Worm (Caenorhabditis elegans) whole organism, L4 larva: ENCODE measurements around the gene T19B10.2.

Experiments used
- F10B5.3 ChIP-seq: sonication (generic microtip); optimal IDR thresholded peaks from 2 replicates; lab custom pipeline; 2016; ENCODE audit warnings: mild to moderate bottlenecking, missing genetic modification characterization, missing compliant biosample characterization
- F26F4.8 ChIP-seq: fragments of 200-800 bp; sonication (Bioruptor generic); conservative IDR thresholded peaks from 2 replicates; pipeline ENCODE4 v1.3.6; 2022; ENCODE audit warnings: missing genetic modification characterization, missing compliant biosample characterization
- R02D3.7 ChIP-seq: fragments of 150-350 bp; sonication (generic microtip); optimal IDR thresholded peaks from 3 replicates; lab custom pipeline; 2014; ENCODE audit warnings: missing biosample characterization, missing genetic modification characterization
- T26A8.4 ChIP-seq: fragments of 200-800 bp; sonication (Bioruptor generic); IDR thresholded peaks from 2 replicates; pipeline ENCODE4 v1.3.6; 2022; ENCODE audit warnings: missing genetic modification characterization, missing compliant biosample characterization
- Y105C5A.15 ChIP-seq: fragments of 200-800 bp; sonication (Bioruptor generic); IDR thresholded peaks from 2 replicates; pipeline ENCODE4 v1.3.6; 2022; ENCODE audit warnings: missing genetic modification characterization, missing compliant biosample characterization
- Y5F2A.4 ChIP-seq: fragments of 200-800 bp; sonication (Bioruptor generic); optimal IDR thresholded peaks from 2 replicates; lab custom pipeline; 2018; ENCODE audit warnings: mild to moderate bottlenecking, missing genetic modification characterization, missing compliant biosample characterization
- aha-1 ChIP-seq: fragments of 150-350 bp; peaks from one replicate; lab custom pipeline; 2014; ENCODE audit warnings: missing biosample characterization, missing genetic modification characterization
- ama-1 ChIP-seq: fragments of 150-350 bp; optimal IDR thresholded peaks from 2 replicates; lab custom pipeline; 2014; ENCODE audit warnings: inconsistent platforms, mixed read lengths
- attf-4 ChIP-seq: sonication (generic microtip); optimal IDR thresholded peaks from 3 replicates; lab custom pipeline; 2017; ENCODE audit warnings: missing biosample characterization, missing genetic modification characterization
- ceh-28 ChIP-seq: fragments of 150-350 bp; optimal IDR thresholded peaks from 2 replicates; lab custom pipeline; 2014; ENCODE audit warnings: missing biosample characterization, missing genetic modification reagents, missing genetic modification characterization
- ceh-44 ChIP-seq: fragments of 200-800 bp; sonication (Bioruptor generic); IDR thresholded peaks from 2 replicates; pipeline ENCODE4 v1.3.6; 2022; ENCODE audit warnings: missing genetic modification reagents, missing genetic modification characterization, missing compliant biosample characterization
- cey-2 ChIP-seq: sonication (generic microtip); optimal IDR thresholded peaks from 3 replicates; lab custom pipeline; 2017; ENCODE audit warnings: missing genetic modification characterization, mild to moderate bottlenecking, missing compliant biosample characterization, antibody characterized with exemption, borderline replicate concordance; ENCODE audit not compliant: insufficient read depth
- daf-12 ChIP-seq: fragments of 150-350 bp; optimal IDR thresholded peaks from 2 replicates; lab custom pipeline; 2014; ENCODE audit warnings: missing biosample characterization, missing genetic modification reagents, missing genetic modification characterization
- daf-16 ChIP-seq, 3 experiments: sonication (generic microtip); optimal IDR thresholded peaks; 2 replicates each; lab custom pipeline; 2016 to 2017; ENCODE audit warnings: missing genetic modification characterization in 3 of 3, missing genetic modification reagents in 3 of 3, mild to moderate bottlenecking in 2 of 3, missing compliant biosample characterization in 2 of 3, missing biosample characterization in 1 of 3, moderate library complexity in 1 of 3
- dmd-6 ChIP-seq: fragments of 200-800 bp; sonication (Bioruptor generic); IDR thresholded peaks from 2 replicates; pipeline ENCODE4 v1.3.6; 2022; ENCODE audit warnings: missing genetic modification reagents, missing genetic modification characterization, missing compliant biosample characterization
- dve-1 ChIP-seq: sonication (generic microtip); optimal IDR thresholded peaks from 2 replicates; lab custom pipeline; 2017; ENCODE audit warnings: antibody characterized with exemption, mild to moderate bottlenecking, missing genetic modification characterization, missing compliant biosample characterization; ENCODE audit not compliant: insufficient read depth
- egl-27 ChIP-seq: sonication (generic microtip); optimal IDR thresholded peaks from 3 replicates; lab custom pipeline; 2017; ENCODE audit warnings: missing biosample characterization, missing genetic modification reagents, missing genetic modification characterization
- egl-43 ChIP-seq: fragments of 200-800 bp; sonication (Bioruptor generic); IDR thresholded peaks from 2 replicates; pipeline ENCODE4 v1.3.6; 2022; ENCODE audit warnings: missing genetic modification reagents, missing genetic modification characterization, missing compliant biosample characterization
- fos-1 ChIP-seq: fragments of 150-350 bp; optimal IDR thresholded peaks from 2 replicates; lab custom pipeline; 2014; ENCODE audit warnings: missing biosample characterization, missing genetic modification characterization
- hif-1 ChIP-seq, 2 experiments: sonication (generic microtip); optimal IDR thresholded peaks; 2 replicates each; lab custom pipeline; 2016 to 2017; ENCODE audit warnings: missing compliant biosample characterization in 2 of 2, missing genetic modification characterization in 2 of 2, missing genetic modification reagents in 2 of 2, missing genotype in 2 of 2, mild to moderate bottlenecking in 1 of 2
- hlh-11 ChIP-seq: fragments of 200-800 bp; sonication (Bioruptor generic); optimal IDR thresholded peaks from 2 replicates; lab custom pipeline; 2018; ENCODE audit warnings: mild to moderate bottlenecking, missing genetic modification characterization, missing compliant biosample characterization
- hlh-30 ChIP-seq: sonication (generic microtip); optimal IDR thresholded peaks from 2 replicates; lab custom pipeline; 2017; ENCODE audit warnings: antibody characterized with exemption, mild to moderate bottlenecking, missing genetic modification characterization, missing compliant biosample characterization; ENCODE audit not compliant: insufficient read depth
- lim-7 ChIP-seq: fragments of 200-800 bp; sonication (Bioruptor generic); IDR thresholded peaks from 2 replicates; pipeline ENCODE4 v1.3.6; 2022; ENCODE audit warnings: missing genetic modification characterization, missing compliant biosample characterization
- lin-29 ChIP-seq: fragments of 200-800 bp; sonication (Bioruptor generic); IDR thresholded peaks from 2 replicates; pipeline ENCODE4 v1.3.6; 2022; ENCODE audit warnings: missing genetic modification reagents, missing genetic modification characterization, missing compliant biosample characterization
- lin-38 ChIP-seq: fragments of 200-800 bp; sonication (Bioruptor generic); IDR thresholded peaks from 2 replicates; pipeline ENCODE4 v1.3.6; 2022; ENCODE audit warnings: missing genetic modification reagents, missing genetic modification characterization, missing compliant biosample characterization
- madf-5 ChIP-seq, 2 experiments: fragments of 200-800 bp; sonication (Bioruptor generic); IDR thresholded peaks; 2 replicates each; pipeline ENCODE4 v1.3.6; 2022; ENCODE audit warnings: missing compliant biosample characterization in 2 of 2, missing genetic modification characterization in 2 of 2
- madf-9 ChIP-seq: fragments of 200-800 bp; sonication (Bioruptor generic); conservative IDR thresholded peaks from 2 replicates; pipeline ENCODE4 v1.3.6; 2022; ENCODE audit warnings: missing genetic modification reagents, missing genetic modification characterization, missing compliant biosample characterization
- mdl-1 ChIP-seq, 2 experiments: fragments of 150-350 bp in 1 of 2; sonication (generic microtip) in 1 of 2; optimal IDR thresholded peaks; 2 replicates each; lab custom pipeline; 2014 to 2017; ENCODE audit warnings: missing biosample characterization in 2 of 2, missing genetic modification characterization in 2 of 2
- mxl-3 ChIP-seq: fragments of 200-800 bp; sonication (Bioruptor generic); optimal IDR thresholded peaks from 2 replicates; lab custom pipeline; 2018; ENCODE audit warnings: mild to moderate bottlenecking, missing genetic modification characterization, missing compliant biosample characterization
- nhr-10 ChIP-seq: fragments of 150-350 bp; optimal IDR thresholded peaks from 2 replicates; lab custom pipeline; 2014; ENCODE audit warnings: missing biosample characterization, missing genetic modification characterization
- nhr-102 ChIP-seq: sonication (generic microtip); optimal IDR thresholded peaks from 2 replicates; lab custom pipeline; 2016; ENCODE audit warnings: mild to moderate bottlenecking, missing genetic modification characterization, moderate library complexity, missing compliant biosample characterization
- nhr-237 ChIP-seq: sonication (generic microtip); optimal IDR thresholded peaks from 2 replicates; lab custom pipeline; 2017; ENCODE audit warnings: missing biosample characterization, missing genetic modification characterization
- nhr-25 ChIP-seq: sonication (generic microtip); optimal IDR thresholded peaks from 2 replicates; lab custom pipeline; 2017; ENCODE audit warnings: missing genetic modification characterization, mild to moderate bottlenecking, missing compliant biosample characterization, antibody characterized with exemption, moderate library complexity, borderline replicate concordance; ENCODE audit not compliant: insufficient read depth
- nhr-28 ChIP-seq: fragments of 150-350 bp; optimal IDR thresholded peaks from 2 replicates; lab custom pipeline; 2014; ENCODE audit warnings: missing biosample characterization, missing genetic modification characterization
- nhr-6 ChIP-seq: fragments of 150-350 bp; optimal IDR thresholded peaks from 2 replicates; lab custom pipeline; 2014; ENCODE audit warnings: missing biosample characterization, missing genetic modification characterization
- nhr-76 ChIP-seq: fragments of 150-350 bp; optimal IDR thresholded peaks from 2 replicates; lab custom pipeline; 2014; ENCODE audit warnings: missing biosample characterization, missing genetic modification characterization
- nhr-77 ChIP-seq: fragments of 150-350 bp; optimal IDR thresholded peaks from 2 replicates; lab custom pipeline; 2014; ENCODE audit warnings: missing biosample characterization, missing genetic modification characterization
- php-3 ChIP-seq: fragments of 200-800 bp; sonication (Bioruptor generic); IDR thresholded peaks from 2 replicates; pipeline ENCODE4 v1.3.6; 2022; ENCODE audit warnings: missing genetic modification reagents, missing genetic modification characterization, missing compliant biosample characterization
- sdz-12 ChIP-seq: fragments of 200-800 bp; sonication (Bioruptor generic); optimal IDR thresholded peaks from 2 replicates; lab custom pipeline; 2018; ENCODE audit warnings: mild to moderate bottlenecking, missing genetic modification characterization, missing compliant biosample characterization
- set-16 ChIP-seq: fragments of 200-800 bp; sonication (Bioruptor generic); IDR thresholded peaks from 2 replicates; pipeline ENCODE4 v1.3.6; 2022; ENCODE audit warnings: missing genetic modification reagents, missing genetic modification characterization, missing compliant biosample characterization
- spr-3 ChIP-seq: fragments of 200-800 bp; sonication (Bioruptor generic); optimal IDR thresholded peaks from 2 replicates; lab custom pipeline; 2018; ENCODE audit warnings: mild to moderate bottlenecking, missing genetic modification characterization, missing compliant biosample characterization
- unc-62 ChIP-seq, 3 experiments: fragments of 150-350 bp in 1 of 3; sonication (generic microtip); optimal IDR thresholded peaks in 2 of 3; peaks in 1 of 3; 1 replicate in 1 of 3; 2 replicates in 2 of 3; lab custom pipeline; 2014 to 2017; ENCODE audit warnings: missing biosample characterization in 3 of 3, missing genetic modification characterization in 3 of 3, missing genetic modification reagents in 3 of 3, missing genotype in 1 of 3
- zag-1 ChIP-seq: fragments of 150-350 bp; optimal IDR thresholded peaks from 2 replicates; lab custom pipeline; 2014; ENCODE audit warnings: missing biosample characterization, missing genetic modification characterization
- zip-11 ChIP-seq: fragments of 200-800 bp; sonication (Bioruptor generic); IDR thresholded peaks from 2 replicates; pipeline ENCODE4 v1.3.6; 2022; ENCODE audit warnings: missing genetic modification characterization, missing compliant biosample characterization
- zip-2 ChIP-seq: fragments of 150-350 bp; optimal IDR thresholded peaks from 2 replicates; lab custom pipeline; 2014; ENCODE audit warnings: missing biosample characterization, missing genetic modification characterization

T19B10.2 gene

ce11 chrV:11217394-11217793, 3.7 kb upstream of the T19B10.2 start, which contains the start of gene cyp-29A2:
TSS of gene cyp-29A2 (plus strand) at chrV:11217583.
- peak in 1 of 2 experiments; percentile 49 for TF ChIP-seq mdl-1 (tag; optimal IDR thresholded peaks at IDR 0.05; lab: Kevin White, UChicago)
- no peak for TF ChIP-seq ceh-28 (tag; lab: Kevin White, UChicago)
- TF ChIP-seq Y5F2A.4: no peak
- no peak for TF ChIP-seq nhr-10 (tag; lab: Kevin White, UChicago)
- TF ChIP-seq daf-12 (tag; lab: Kevin White, UChicago): no peak
- TF ChIP-seq ceh-44 (GFP tag; lab: Robert Waterston, UW): no peak
- TF ChIP-seq aha-1 (tag; lab: Kevin White, UChicago): peak; percentile 32
- TF ChIP-seq F10B5.3 (tag; lab: Kevin White, UChicago): no peak
- TF ChIP-seq egl-27 (tag; lab: Kevin White, UChicago): no peak
- no peak for TF ChIP-seq madf-9
- no peak for TF ChIP-seq nhr-237 (tag; lab: Kevin White, UChicago)
- TF ChIP-seq unc-62 (GFP tag; optimal IDR thresholded peaks at IDR 0.05 in 1 of 2; lab: Kevin White, UChicago): peak in 1 of 2 experiments; percentile 58
- no peak for TF ChIP-seq unc-62 (tag; optimal IDR thresholded peaks at IDR 0.05; lab: Kevin White, UChicago)
- TF ChIP-seq T26A8.4 (GFP tag; lab: Robert Waterston, UW): no peak
- TF ChIP-seq php-3: 0 out of 2 replicates have a peak, but pooled peaks have one; percentile 43
- TF ChIP-seq nhr-28 (tag; lab: Kevin White, UChicago): peak; percentile 99
- TF ChIP-seq Y105C5A.15: no peak
- TF ChIP-seq daf-16 (GFP tag; optimal IDR thresholded peaks at IDR 0.05; lab: Kevin White, UChicago): no peak
- TF ChIP-seq daf-16 (tag; optimal IDR thresholded peaks at IDR 0.05; lab: Kevin White, UChicago): peak; percentile 69
- TF ChIP-seq nhr-102 (tag; lab: Kevin White, UChicago): no peak
- no peak for TF ChIP-seq spr-3 (GFP tag; lab: Kevin White, UChicago)
- no peak for TF ChIP-seq mxl-3 (GFP tag; lab: Kevin White, UChicago)
- TF ChIP-seq nhr-6: peak; percentile 7
- no peak for TF ChIP-seq cey-2 (tag; lab: Kevin White, UChicago)
- TF ChIP-seq set-16 (GFP tag; lab: Robert Waterston, UW): no peak
- TF ChIP-seq nhr-77: peak; percentile 92
- no peak for TF ChIP-seq zip-2 (tag; lab: Kevin White, UChicago)
- TF ChIP-seq hlh-11: peak; percentile 57
- no peak for TF ChIP-seq zag-1 (tag; lab: Kevin White, UChicago)
- no peak for TF ChIP-seq R02D3.7
- TF ChIP-seq dve-1: peak; percentile 15
- TF ChIP-seq nhr-76: no peak
- peak; percentile 52 for TF ChIP-seq hlh-30 (tag; lab: Kevin White, UChicago)
- TF ChIP-seq dmd-6 (GFP tag; lab: Robert Waterston, UW): peak; percentile 41

DNA sequence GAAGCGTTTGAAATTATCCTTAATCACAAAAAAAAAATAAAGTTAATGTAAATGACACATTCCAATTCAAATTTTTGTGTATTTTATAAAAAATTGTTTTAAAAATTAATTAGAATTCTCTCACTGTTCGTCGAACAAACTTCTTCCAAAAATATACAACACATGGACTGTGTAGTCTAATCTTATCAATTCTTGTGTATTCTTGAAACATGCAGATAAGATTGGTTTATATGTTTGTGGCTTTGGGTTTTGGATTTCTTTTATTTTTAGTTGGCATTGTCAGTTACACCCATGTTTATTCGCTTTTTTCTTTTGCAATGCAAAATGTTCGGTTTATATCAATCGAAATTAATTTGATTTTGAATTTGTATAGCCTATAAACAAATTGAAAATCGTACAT, 687 bp upstream of the T19B10.2 start:
- no peak for TF ChIP-seq daf-16 (GFP tag; optimal IDR thresholded peaks at IDR 0.05; lab: Kevin White, UChicago)
- no peak for TF ChIP-seq daf-16 (tag; optimal IDR thresholded peaks at IDR 0.05; lab: Kevin White, UChicago)
- TF ChIP-seq nhr-28 (tag; lab: Kevin White, UChicago): peak; percentile 54

DNA sequence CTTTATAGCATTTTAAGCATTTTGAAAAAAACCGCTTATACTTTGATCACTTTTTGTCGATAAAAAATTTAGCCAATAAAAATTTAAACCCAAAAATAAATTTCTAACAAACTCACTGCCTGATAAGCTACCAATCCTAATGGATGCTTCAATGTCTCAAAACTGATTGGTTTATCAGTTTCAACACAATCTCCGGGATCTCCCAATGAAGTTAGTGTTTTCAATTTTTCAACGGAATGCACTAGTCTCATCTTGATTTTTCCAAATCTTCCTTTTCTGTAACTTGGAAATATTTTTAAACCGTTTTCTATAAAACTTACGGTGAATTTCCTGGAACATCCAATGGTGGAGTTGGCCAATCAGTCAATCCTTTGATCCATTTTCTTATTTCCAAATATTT, 2.6 kb downstream of the T19B10.2 start:
- no peak for TF ChIP-seq fos-1 (tag; lab: Kevin White, UChicago)
- TF ChIP-seq lin-29 (GFP tag; lab: Robert Waterston, UW): no peak
- TF ChIP-seq unc-62 (GFP tag; optimal IDR thresholded peaks at IDR 0.05 in 1 of 2; lab: Kevin White, UChicago): peak in 1 of 2 experiments; percentile 91
- no peak for TF ChIP-seq unc-62 (tag; optimal IDR thresholded peaks at IDR 0.05; lab: Kevin White, UChicago)

ce11 chrV:11225981-11226380, 4.9 kb downstream of the T19B10.2 start, which contains the start of gene bgal-1:
TSS of gene bgal-1 (minus strand) at chrV:11226018.
- TF ChIP-seq nhr-6 (no peak), F26F4.8 (GFP tag; lab: Robert Waterston, UW) (no peak), nhr-10 (tag; lab: Kevin White, UChicago) (no peak), zip-11 (GFP tag; lab: Robert Waterston, UW) (no peak), nhr-25 (tag; lab: Kevin White, UChicago) (no peak), sdz-12 (no peak), php-3 (no peak), ama-1 (peak; percentile 92), hif-1 (tag; optimal IDR thresholded peaks at IDR 0.05; lab: Kevin White, UChicago) (no peak), madf-5 (GFP tag; IDR thresholded peaks at IDR 0.05; lab: Robert Waterston, UW) (no peak), cey-2 (tag; lab: Kevin White, UChicago) (no peak), lim-7 (GFP tag; lab: Robert Waterston, UW) (no peak), attf-4 (tag; lab: Kevin White, UChicago) (no peak), egl-27 (tag; lab: Kevin White, UChicago) (no peak), lin-38 (no peak), egl-43 (GFP tag; lab: Robert Waterston, UW) (no peak)
